Worm (Caenorhabditis elegans) whole organism, young adult: ENCODE results near the gene C15H11.13.

ENCODE experiments used
- B0019.2 ChIP-seq: fragments of 200-800 bp; sonication (Bioruptor generic); conservative IDR thresholded peaks from 2 replicates; pipeline ENCODE4 v1.3.6; 2022; ENCODE audit warnings: missing genetic modification reagents, missing genetic modification characterization, missing compliant biosample characterization
- C17E4.6 ChIP-seq: fragments of 200-800 bp; sonication (Bioruptor generic); IDR thresholded peaks from 2 replicates; pipeline ENCODE4 v1.3.6; 2022; ENCODE audit warnings: missing genetic modification reagents, missing genetic modification characterization, missing compliant biosample characterization
- D2030.7 ChIP-seq: fragments of 200-800 bp; sonication (Bioruptor generic); IDR thresholded peaks from 2 replicates; pipeline ENCODE4 v1.3.6; 2022; ENCODE audit warnings: missing genetic modification reagents, missing genetic modification characterization, missing compliant biosample characterization
- F22D6.2 ChIP-seq: sonication (generic microtip); optimal IDR thresholded peaks from 2 replicates; lab custom pipeline; 2016; ENCODE audit warnings: mild to moderate bottlenecking, missing genetic modification characterization, missing compliant biosample characterization
- F33H1.4 ChIP-seq: fragments of 200-800 bp; sonication (Bioruptor generic); IDR thresholded peaks from 2 replicates; pipeline ENCODE4 v1.3.6; 2022; ENCODE audit warnings: missing genetic modification reagents, missing genetic modification characterization, missing compliant biosample characterization
- Y67H2A.10 ChIP-seq: fragments of 200-800 bp; sonication (Bioruptor generic); conservative IDR thresholded peaks from 2 replicates; pipeline ENCODE4 v1.3.6; 2022; ENCODE audit warnings: missing genetic modification reagents, missing genetic modification characterization, missing compliant biosample characterization
- Y95B8A.8 ChIP-seq: fragments of 200-800 bp; sonication (Bioruptor generic); IDR thresholded peaks from 2 replicates; pipeline ENCODE4 v1.3.6; 2022; ENCODE audit warnings: missing genetic modification reagents, missing genetic modification characterization, missing compliant biosample characterization
- ama-1 ChIP-seq, 3 experiments: fragments of 150-350 bp in 1 of 3; sonication (generic microtip) in 2 of 3; optimal IDR thresholded peaks; 2 replicates each; lab custom pipeline; 2014 to 2018; ENCODE audit warnings: missing biosample characterization in 2 of 3, missing genetic modification characterization in 2 of 3, missing genetic modification reagents in 2 of 3
- atf-7 ChIP-seq: sonication (generic microtip); optimal IDR thresholded peaks from 2 replicates; lab custom pipeline; 2017; ENCODE audit warnings: mild to moderate bottlenecking, missing genetic modification characterization, missing compliant biosample characterization
- bed-2 ChIP-seq: fragments of 200-800 bp; sonication (Bioruptor generic); IDR thresholded peaks from 2 replicates; pipeline ENCODE4 v1.3.6; 2022; ENCODE audit warnings: missing genetic modification reagents, missing genetic modification characterization, missing compliant biosample characterization
- ccch-3 ChIP-seq: fragments of 200-800 bp; sonication (Bioruptor generic); optimal IDR thresholded peaks from 2 replicates; lab custom pipeline; 2018; ENCODE audit warnings: mild to moderate bottlenecking, missing genetic modification characterization, missing compliant biosample characterization
- cebp-1 ChIP-seq, 2 experiments: fragments of 200-800 bp in 1 of 2; sonication (Bioruptor generic) in 1 of 2; sonication (generic microtip) in 1 of 2; IDR thresholded peaks in 1 of 2; optimal IDR thresholded peaks in 1 of 2; 2 replicates each; pipeline versions ENCODE4 v1.3.6 to Lab custom; 2017 to 2022; ENCODE audit warnings: missing compliant biosample characterization in 2 of 2, missing genetic modification characterization in 2 of 2, mild to moderate bottlenecking in 1 of 2, missing genetic modification reagents in 1 of 2, moderate library complexity in 1 of 2
- ceh-100 ChIP-seq: fragments of 200-800 bp; sonication (Bioruptor generic); IDR thresholded peaks from 2 replicates; pipeline ENCODE4 v1.3.6; 2022; ENCODE audit warnings: missing genetic modification reagents, missing genetic modification characterization, missing compliant biosample characterization
- ceh-79 ChIP-seq: sonication (generic microtip); optimal IDR thresholded peaks from 2 replicates; lab custom pipeline; 2017; ENCODE audit warnings: mild to moderate bottlenecking, missing genetic modification characterization, missing compliant biosample characterization
- efl-1 ChIP-seq: fragments of 150-350 bp; optimal IDR thresholded peaks from 2 replicates; lab custom pipeline; 2014; ENCODE audit warnings: missing biosample characterization, missing genetic modification reagents, missing genetic modification characterization
- egl-44 ChIP-seq: fragments of 200-800 bp; sonication (Bioruptor generic); IDR thresholded peaks from 2 replicates; pipeline ENCODE4 v1.3.6; 2022; ENCODE audit warnings: missing genetic modification reagents, missing genetic modification characterization, missing compliant biosample characterization
- egrh-3 ChIP-seq: fragments of 200-800 bp; sonication (Bioruptor generic); IDR thresholded peaks from 2 replicates; pipeline ENCODE4 v1.3.6; 2022; ENCODE audit warnings: missing genetic modification reagents, missing genetic modification characterization, missing compliant biosample characterization
- fkh-3 ChIP-seq: sonication (generic microtip); optimal IDR thresholded peaks from 2 replicates; lab custom pipeline; 2016; ENCODE audit warnings: mild to moderate bottlenecking, missing genetic modification characterization, missing compliant biosample characterization
- him-1 ChIP-seq: sonication (generic microtip); optimal IDR thresholded peaks from 2 replicates; lab custom pipeline; 2016; ENCODE audit warnings: missing genotype, missing genetic modification reagents, missing genetic modification characterization, missing compliant biosample characterization
- hlh-12 ChIP-seq: sonication (generic microtip); optimal IDR thresholded peaks from 2 replicates; lab custom pipeline; 2016; ENCODE audit warnings: missing genetic modification characterization, missing compliant biosample characterization
- hmg-1.2 ChIP-seq: fragments of 200-800 bp; sonication (Bioruptor generic); IDR thresholded peaks from 2 replicates; pipeline ENCODE4 v1.3.6; 2022; ENCODE audit warnings: missing genetic modification reagents, missing genetic modification characterization, missing compliant biosample characterization
- hrde-1 ChIP-seq: sonication (generic microtip); optimal IDR thresholded peaks from 2 replicates; lab custom pipeline; 2016; ENCODE audit warnings: missing genetic modification characterization, mild to moderate bottlenecking, missing compliant biosample characterization, moderate library complexity, missing genotype, missing genetic modification reagents, borderline replicate concordance
- hsf-1 ChIP-seq: fragments of 200-800 bp; sonication (Bioruptor generic); IDR thresholded peaks from 2 replicates; pipeline ENCODE4 v1.3.6; 2022; ENCODE audit warnings: missing genetic modification reagents, missing genetic modification characterization, missing compliant biosample characterization
- let-526 ChIP-seq: fragments of 200-800 bp; sonication (Bioruptor generic); IDR thresholded peaks from 2 replicates; pipeline ENCODE4 v1.3.6; 2022; ENCODE audit warnings: missing genetic modification reagents, missing genetic modification characterization, missing compliant biosample characterization
- lin-26 ChIP-seq: fragments of 200-800 bp; sonication (Bioruptor generic); IDR thresholded peaks from 2 replicates; pipeline ENCODE4 v1.3.6; 2022; ENCODE audit warnings: missing genetic modification reagents, missing genetic modification characterization, missing compliant biosample characterization
- lin-54 ChIP-seq: fragments of 200-800 bp; sonication (Bioruptor generic); optimal IDR thresholded peaks from 2 replicates; lab custom pipeline; 2018; ENCODE audit warnings: mild to moderate bottlenecking, missing genetic modification characterization, missing compliant biosample characterization
- lsl-1 ChIP-seq: fragments of 200-800 bp; sonication (Bioruptor generic); optimal IDR thresholded peaks from 2 replicates; lab custom pipeline; 2018; ENCODE audit warnings: mild to moderate bottlenecking, missing genetic modification characterization, moderate library complexity, missing compliant biosample characterization
- madf-10 ChIP-seq: sonication (generic microtip); optimal IDR thresholded peaks from 2 replicates; lab custom pipeline; 2016; ENCODE audit warnings: mild to moderate bottlenecking, missing genetic modification characterization, missing compliant biosample characterization
- madf-6 ChIP-seq: fragments of 200-800 bp; sonication (Bioruptor generic); IDR thresholded peaks from 2 replicates; pipeline ENCODE4 v1.3.6; 2022; ENCODE audit warnings: missing genetic modification reagents, missing genetic modification characterization, missing compliant biosample characterization
- mel-28 ChIP-seq: sonication (generic microtip); optimal IDR thresholded peaks from 2 replicates; lab custom pipeline; 2016; ENCODE audit warnings: borderline replicate concordance, mild to moderate bottlenecking, missing genetic modification characterization, missing compliant biosample characterization
- nhr-179 ChIP-seq: sonication (generic microtip); optimal IDR thresholded peaks from 2 replicates; lab custom pipeline; 2016; ENCODE audit warnings: mild to moderate bottlenecking, missing genetic modification characterization, missing compliant biosample characterization
- pbrm-1 ChIP-seq: fragments of 200-800 bp; sonication (Bioruptor generic); IDR thresholded peaks from 2 replicates; pipeline ENCODE4 v1.3.6; 2022; ENCODE audit warnings: missing genetic modification reagents, missing genetic modification characterization, missing compliant biosample characterization
- rec-8 ChIP-seq, 2 experiments: sonication (generic microtip); optimal IDR thresholded peaks; 2 replicates each; lab custom pipeline; 2016; ENCODE audit warnings: mild to moderate bottlenecking in 2 of 2, missing genetic modification characterization in 2 of 2, missing genetic modification reagents in 2 of 2, missing genotype in 2 of 2, missing biosample characterization in 1 of 2, missing compliant biosample characterization in 1 of 2, moderate library complexity in 1 of 2
- repo-1 ChIP-seq: sonication (generic microtip); optimal IDR thresholded peaks from 2 replicates; lab custom pipeline; 2017; ENCODE audit warnings: mild to moderate bottlenecking, missing genetic modification characterization, missing compliant biosample characterization
- sdz-38 ChIP-seq: sonication (generic microtip); optimal IDR thresholded peaks from 2 replicates; lab custom pipeline; 2016; ENCODE audit warnings: missing genotype, missing genetic modification characterization, missing compliant biosample characterization
- snpc-1.1 ChIP-seq: sonication (generic microtip); optimal IDR thresholded peaks from 2 replicates; lab custom pipeline; 2017; ENCODE audit warnings: missing genetic modification characterization, mild to moderate bottlenecking, missing compliant biosample characterization, antibody characterized with exemption, moderate library complexity, missing genotype, missing genetic modification reagents; ENCODE audit not compliant: insufficient read depth
- snpc-3.4 ChIP-seq: sonication (generic microtip); optimal IDR thresholded peaks from 2 replicates; lab custom pipeline; 2017; ENCODE audit warnings: missing genetic modification characterization, mild to moderate bottlenecking, missing compliant biosample characterization, antibody characterized with exemption, moderate library complexity, missing genotype, missing genetic modification reagents
- sptf-2 ChIP-seq: fragments of 200-800 bp; sonication (Bioruptor generic); optimal IDR thresholded peaks from 2 replicates; lab custom pipeline; 2018; ENCODE audit warnings: mild to moderate bottlenecking, missing genetic modification characterization, missing compliant biosample characterization
- zim-3 ChIP-seq: sonication (generic microtip); optimal IDR thresholded peaks from 2 replicates; lab custom pipeline; 2017; ENCODE audit warnings: mild to moderate bottlenecking, missing genetic modification characterization, moderate library complexity, missing compliant biosample characterization
- ztf-22 ChIP-seq: fragments of 200-800 bp; sonication (Bioruptor generic); optimal IDR thresholded peaks from 2 replicates; lab custom pipeline; 2018; ENCODE audit warnings: mild to moderate bottlenecking, missing genetic modification characterization, moderate library complexity, missing compliant biosample characterization
- ztf-3 ChIP-seq: fragments of 200-800 bp; sonication (Bioruptor generic); optimal IDR thresholded peaks from 2 replicates; lab custom pipeline; 2018; ENCODE audit warnings: mild to moderate bottlenecking, missing genetic modification characterization, missing compliant biosample characterization

The C15H11.13 gene

ce11 chrV:14417735-14418134 lies 22.9 kb downstream of the C15H11.13 start, which contains the start of the genes nxf-2 and set-31:
TSS of gene nxf-2 (minus strand) at chrV:14417835.
TSS of gene set-31 (plus strand) at chrV:14417903.
- TF ChIP-seq egrh-3 (GFP tag; lab: Robert Waterston, UW) (no peak), sdz-38 (tag; lab: Kevin White, UChicago) (no peak), lsl-1 (GFP tag; lab: Kevin White, UChicago) (peak; percentile 58), hlh-12 (tag; lab: Kevin White, UChicago) (no peak), ceh-79 (no peak), madf-10 (no peak), ztf-22 (GFP tag; lab: Kevin White, UChicago) (no peak), fkh-3 (no peak), F33H1.4 (GFP tag; lab: Robert Waterston, UW) (peak; percentile 46; the same call in 1 of the 2 replicates), hmg-1.2 (GFP tag; lab: Robert Waterston, UW) (no peak), atf-7 (tag; lab: Kevin White, UChicago) (no peak), bed-2 (GFP tag; lab: Robert Waterston, UW) (no peak)
- TF ChIP-seq, all 124 proteins: peak for 2

ce11 chrV:14419855-14420254 lies 25.0 kb downstream of the C15H11.13 start:
- TF ChIP-seq pbrm-1 (GFP tag; lab: Robert Waterston, UW): peak; percentile 51; the same call in 1 of the 2 replicates
- peak; percentile 83; the same call in 1 of the 2 replicates for TF ChIP-seq Y95B8A.8 (GFP tag; lab: Robert Waterston, UW)
- TF ChIP-seq cebp-1 (GFP tag; IDR thresholded peaks at IDR 0.05; lab: Robert Waterston, UW): no peak
- TF ChIP-seq cebp-1 (tag; optimal IDR thresholded peaks at IDR 0.05; lab: Kevin White, UChicago): peak; percentile 8
- no peak for TF ChIP-seq C17E4.6 (GFP tag; lab: Robert Waterston, UW)
- peak; percentile 8 for TF ChIP-seq snpc-3.4 (tag; lab: Kevin White, UChicago)
- no peak for TF ChIP-seq ama-1 (optimal IDR thresholded peaks at IDR 0.05; lab: Kevin White, UChicago)
- TF ChIP-seq ama-1 (GFP tag; optimal IDR thresholded peaks at IDR 0.05; lab: Kevin White, UChicago): peak in 1 of 2 experiments; percentile 58
- TF ChIP-seq repo-1 (tag; lab: Kevin White, UChicago): peak; percentile 21
- no peak for TF ChIP-seq sptf-2 (GFP tag; lab: Kevin White, UChicago)
- peak; percentile 4 for TF ChIP-seq lin-54 (GFP tag; lab: Kevin White, UChicago)
- no peak for TF ChIP-seq atf-7 (tag; lab: Kevin White, UChicago)
- TF ChIP-seq rec-8 (tag; optimal IDR thresholded peaks at IDR 0.05; lab: Kevin White, UChicago): peak in 1 of 2 experiments; percentile 32
- TF ChIP-seq efl-1 (GFP tag; lab: Kevin White, UChicago): no peak
- peak; percentile 77 for TF ChIP-seq hrde-1 (tag; lab: Kevin White, UChicago)
- TF ChIP-seq, all 124 proteins: peak for 9

DNA sequence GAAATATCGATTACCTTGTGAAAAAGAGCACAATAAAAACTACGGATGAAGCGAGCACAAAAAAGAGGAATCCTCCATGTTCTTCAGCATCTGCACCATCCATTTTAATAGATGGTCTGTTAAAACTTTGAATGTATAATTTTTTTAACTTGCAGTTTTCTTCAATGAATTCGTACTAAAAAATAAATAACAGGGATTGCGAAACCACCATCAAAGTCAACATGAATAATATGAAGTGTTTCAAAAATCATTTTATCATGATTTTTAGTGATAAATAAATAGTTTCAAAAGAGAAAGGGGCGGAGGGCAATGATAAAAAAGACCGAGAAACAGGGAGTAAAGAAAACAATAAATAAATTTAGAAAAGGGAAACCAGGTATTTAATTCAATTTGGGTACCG lies 26.5 kb downstream of the C15H11.13 start, which contains the start of gene dhs-22:
Gene dhs-22 (minus strand): TSS at position 116 of the 400 bp plus-strand sequence.
- TF ChIP-seq B0019.2 (GFP tag; lab: Robert Waterston, UW): no peak
- no peak for TF ChIP-seq egl-44 (GFP tag; lab: Robert Waterston, UW)
- no peak for TF ChIP-seq him-1 (tag; lab: Kevin White, UChicago)
- TF ChIP-seq zim-3: no peak
- TF ChIP-seq Y67H2A.10 (GFP tag; lab: Robert Waterston, UW): no peak
- no peak for TF ChIP-seq F22D6.2 (tag; lab: Kevin White, UChicago)
- peak; percentile 4 for TF ChIP-seq snpc-1.1 (tag; lab: Kevin White, UChicago)
- 0 out of 2 replicates have a peak, but pooled peaks have one; percentile 48 for TF ChIP-seq ceh-100
- peak; percentile 1; the same call in 1 of the 2 replicates for TF ChIP-seq hsf-1 (GFP tag; lab: Robert Waterston, UW)
- peak; percentile 57; the same call in 1 of the 2 replicates for TF ChIP-seq cebp-1 (GFP tag; IDR thresholded peaks at IDR 0.05; lab: Robert Waterston, UW)
- peak; percentile 73 for TF ChIP-seq cebp-1 (tag; optimal IDR thresholded peaks at IDR 0.05; lab: Kevin White, UChicago)
- no peak for TF ChIP-seq let-526
- no peak for TF ChIP-seq D2030.7 (GFP tag; lab: Robert Waterston, UW)
- TF ChIP-seq lin-26 (GFP tag; lab: Robert Waterston, UW): no peak
- TF ChIP-seq hmg-1.2 (GFP tag; lab: Robert Waterston, UW): 0 out of 2 replicates have a peak, but pooled peaks have one; percentile 17
- TF ChIP-seq nhr-179: no peak
- no peak for TF ChIP-seq ccch-3
- peak; percentile 55 for TF ChIP-seq madf-6 (GFP tag; lab: Robert Waterston, UW)
- no peak for TF ChIP-seq mel-28 (tag; lab: Kevin White, UChicago)
- no peak for TF ChIP-seq ztf-3 (GFP tag; lab: Kevin White, UChicago)
